Fruit fly (Drosophila melanogaster) whole organism, embryonic: ENCODE results near the gene CG11791.
A peak's percentile ranks its signal among the peaks of the same experiment; 100 is the strongest.

ENCODE experiments used
- CG13624 ChIP-seq: fragments of 200-800 bp; sonication (Bioruptor generic); optimal IDR thresholded peaks from 2 replicates; lab custom pipeline; 2016; ENCODE audit warnings: missing biosample characterization, missing genetic modification characterization
- CG1603 ChIP-seq: fragments of 200-800 bp; sonication (Bioruptor generic); optimal IDR thresholded peaks from 2 replicates; lab custom pipeline; 2019; ENCODE audit warnings: missing biosample characterization, mild to moderate bottlenecking, missing genetic modification characterization, moderate library complexity
- CG1792 ChIP-seq: fragments of 200-800 bp; sonication (Bioruptor generic); optimal IDR thresholded peaks from 2 replicates; lab custom pipeline; 2016; ENCODE audit warnings: missing biosample characterization, missing genetic modification characterization
- CG2120 ChIP-seq: fragments of 200-800 bp; sonication (Bioruptor generic); optimal IDR thresholded peaks from 3 replicates; lab custom pipeline; 2016; ENCODE audit warnings: missing biosample characterization, missing genetic modification characterization
- CG30431 ChIP-seq: fragments of 200-800 bp; sonication (Bioruptor generic); optimal IDR thresholded peaks from 2 replicates; lab custom pipeline; 2017; ENCODE audit warnings: missing biosample characterization, missing genetic modification characterization
- CG34376 ChIP-seq: fragments of 200-800 bp; sonication (Bioruptor generic); optimal IDR thresholded peaks from 2 replicates; lab custom pipeline; 2018; ENCODE audit warnings: missing biosample characterization, mild to moderate bottlenecking, missing genetic modification characterization
- CG6791 ChIP-seq: fragments of 200-800 bp; sonication (Bioruptor generic); IDR thresholded peaks from 3 replicates; pipeline ENCODE4 v1.3.6; 2022; ENCODE audit warnings: missing biosample characterization, missing genetic modification characterization; ENCODE audit not compliant: partially characterized antibody
- CG7963 ChIP-seq: fragments of 200-800 bp; sonication (Bioruptor generic); IDR thresholded peaks from 3 replicates; pipeline ENCODE4 v1.3.6; 2022; ENCODE audit warnings: missing biosample characterization, missing genetic modification characterization; ENCODE audit not compliant: partially characterized antibody
- CG8089 ChIP-seq: fragments of 200-800 bp; sonication (Bioruptor generic); optimal IDR thresholded peaks from 3 replicates; lab custom pipeline; 2016; ENCODE audit warnings: missing biosample characterization, missing genetic modification characterization
- CG8290 ChIP-seq, 3 experiments: fragments of 200-800 bp; sonication (Bioruptor generic); optimal IDR thresholded peaks; 2 replicates each; lab custom pipeline; 2016 to 2019; ENCODE audit warnings: missing biosample characterization in 3 of 3, missing genetic modification characterization in 3 of 3, mild to moderate bottlenecking in 2 of 3, moderate library complexity in 1 of 3
- CG8765 ChIP-seq: fragments of 200-800 bp; sonication (Bioruptor generic); IDR thresholded peaks from 2 replicates; pipeline ENCODE4 v1.3.6; 2022; ENCODE audit warnings: missing biosample characterization, missing genetic modification characterization
- Ets97D ChIP-seq: fragments of 200-800 bp; sonication (Bioruptor generic); optimal IDR thresholded peaks from 3 replicates; lab custom pipeline; 2016; ENCODE audit warnings: missing biosample characterization, missing genetic modification characterization
- Fer3 ChIP-seq: fragments of 200-800 bp; sonication (Bioruptor generic); optimal IDR thresholded peaks from 2 replicates; lab custom pipeline; 2018; ENCODE audit warnings: missing biosample characterization, mild to moderate bottlenecking, missing genetic modification characterization, moderate library complexity
- Gsc ChIP-seq: fragments of 200-800 bp; sonication (Bioruptor generic); IDR thresholded peaks from 2 replicates; pipeline ENCODE4 v1.3.6; 2022; ENCODE audit warnings: missing biosample characterization, missing genetic modification characterization
- Hey ChIP-seq: fragments of 200-800 bp; sonication (Bioruptor generic); optimal IDR thresholded peaks from 3 replicates; lab custom pipeline; 2018; ENCODE audit warnings: missing biosample characterization, mild to moderate bottlenecking, missing genetic modification characterization
- Hmr ChIP-seq: fragments of 200-800 bp; sonication (Bioruptor generic); optimal IDR thresholded peaks from 3 replicates; lab custom pipeline; 2017; ENCODE audit warnings: mild to moderate bottlenecking, missing biosample characterization, missing genetic modification reagents, missing genetic modification characterization
- Hr51 ChIP-seq, 2 experiments: fragments of 200-800 bp; sonication (Bioruptor generic); optimal IDR thresholded peaks; 2 replicates in 1 of 2; 3 replicates in 1 of 2; lab custom pipeline; 2016 to 2018; ENCODE audit warnings: missing biosample characterization in 2 of 2, missing genetic modification characterization in 2 of 2, mild to moderate bottlenecking in 1 of 2, moderate library complexity in 1 of 2
- Jarid2 ChIP-seq: fragments of 200-800 bp; sonication (Bioruptor generic); optimal IDR thresholded peaks from 3 replicates; lab custom pipeline; 2017; ENCODE audit warnings: mild to moderate bottlenecking, missing biosample characterization, missing genetic modification reagents, missing genetic modification characterization
- NC2β ChIP-seq: fragments of 200-800 bp; sonication (Bioruptor generic); optimal IDR thresholded peaks from 2 replicates; lab custom pipeline; 2016; ENCODE audit warnings: missing biosample characterization, missing genetic modification characterization
- Nf-YA ChIP-seq: fragments of 200-800 bp; sonication (Bioruptor generic); IDR thresholded peaks from 2 replicates; pipeline ENCODE4 v1.3.6; 2022; ENCODE audit warnings: missing biosample characterization, missing genetic modification characterization
- Pdp1 ChIP-seq, 2 experiments: fragments of 200-800 bp; sonication (Bioruptor generic); optimal IDR thresholded peaks; 3 replicates each; lab custom pipeline; 2016; ENCODE audit warnings: missing biosample characterization in 2 of 2, missing genetic modification characterization in 2 of 2, mild to moderate bottlenecking in 1 of 2, moderate library complexity in 1 of 2
- Taf1 ChIP-seq: fragments of 200-800 bp; sonication (Bioruptor generic); IDR thresholded peaks from 2 replicates; pipeline ENCODE4 v1.3.6; 2022; ENCODE audit warnings: missing biosample characterization, missing genetic modification characterization
- amos ChIP-seq: fragments of 200-800 bp; sonication (Bioruptor generic); IDR thresholded peaks from 2 replicates; pipeline ENCODE4 v1.3.6; 2022; ENCODE audit warnings: missing biosample characterization, missing genetic modification characterization; ENCODE audit not compliant: partially characterized antibody
- chinmo ChIP-seq: fragments of 200-800 bp; sonication (Bioruptor generic); IDR thresholded peaks from 4 replicates; pipeline ENCODE4 v1.3.6; 2022; ENCODE audit warnings: missing biosample characterization, missing genetic modification characterization; ENCODE audit not compliant: partially characterized antibody
- chn ChIP-seq: fragments of 200-800 bp; sonication (Bioruptor generic); optimal IDR thresholded peaks from 2 replicates; lab custom pipeline; 2016; ENCODE audit warnings: missing biosample characterization, missing genetic modification characterization
- dimm ChIP-seq: fragments of 200-800 bp; sonication (Bioruptor generic); IDR thresholded peaks from 2 replicates; pipeline ENCODE4 v1.3.6; 2022; ENCODE audit warnings: missing biosample characterization, missing genetic modification characterization
- eve ChIP-seq, 2 experiments: fragments of >200 bp; optimal IDR thresholded peaks; 2 replicates each; lab custom pipeline; 2017; ENCODE audit warnings: missing biosample characterization in 2 of 2, missing genetic modification characterization in 2 of 2
- exex ChIP-seq: fragments of 200-800 bp; sonication (Bioruptor generic); optimal IDR thresholded peaks from 4 replicates; lab custom pipeline; 2018; ENCODE audit warnings: missing biosample characterization, mild to moderate bottlenecking, missing genetic modification characterization, moderate library complexity
- eyg ChIP-seq: fragments of 200-800 bp; sonication (Bioruptor generic); optimal IDR thresholded peaks from 3 replicates; lab custom pipeline; 2016; ENCODE audit warnings: missing biosample characterization, missing genetic modification characterization
- fru ChIP-seq: fragments of >200 bp; optimal IDR thresholded peaks from 2 replicates; lab custom pipeline; 2017
- grn ChIP-seq: fragments of 200-800 bp; sonication (Bioruptor generic); optimal IDR thresholded peaks from 3 replicates; lab custom pipeline; 2017; ENCODE audit warnings: missing biosample characterization, missing genetic modification characterization
- hb ChIP-seq: fragments of 200-800 bp; sonication (Bioruptor generic); IDR thresholded peaks from 3 replicates; pipeline ENCODE4 v1.3.6; 2022; ENCODE audit warnings: missing biosample characterization, missing genetic modification characterization; ENCODE audit not compliant: partially characterized antibody
- jigr1 ChIP-seq: fragments of 200-800 bp; sonication (Bioruptor generic); IDR thresholded peaks from 3 replicates; pipeline ENCODE4 v1.3.6; 2022; ENCODE audit warnings: missing biosample characterization, missing genetic modification characterization
- lab ChIP-seq: fragments of 200-800 bp; sonication (Bioruptor generic); optimal IDR thresholded peaks from 3 replicates; lab custom pipeline; 2017; ENCODE audit warnings: missing biosample characterization, missing genetic modification characterization, mild to moderate bottlenecking, moderate library complexity, missing genetic modification reagents
- lilli ChIP-seq: fragments of 200-800 bp; sonication (Bioruptor generic); optimal IDR thresholded peaks from 3 replicates; lab custom pipeline; 2016; ENCODE audit warnings: missing biosample characterization, missing genetic modification characterization
- mirr ChIP-seq: fragments of 200-800 bp; sonication (Bioruptor generic); optimal IDR thresholded peaks from 3 replicates; lab custom pipeline; 2018; ENCODE audit warnings: missing biosample characterization, mild to moderate bottlenecking, missing genetic modification characterization
- nerfin-2 ChIP-seq: fragments of 200-800 bp; sonication (Bioruptor generic); IDR thresholded peaks from 2 replicates; pipeline ENCODE4 v1.3.6; 2022; ENCODE audit warnings: missing biosample characterization, missing genetic modification characterization; ENCODE audit not compliant: partially characterized antibody
- oc ChIP-seq: fragments of 200-800 bp; sonication (Bioruptor generic); optimal IDR thresholded peaks from 2 replicates; lab custom pipeline; 2018; ENCODE audit warnings: missing biosample characterization, mild to moderate bottlenecking, missing genetic modification characterization, moderate library complexity
- peb ChIP-seq: fragments of 200-800 bp; sonication (Bioruptor generic); IDR thresholded peaks from 2 replicates; pipeline ENCODE4 v1.3.6; 2022; ENCODE audit warnings: missing biosample characterization, missing genetic modification characterization
- pho ChIP-seq: fragments of 200-800 bp; sonication (Bioruptor generic); optimal IDR thresholded peaks from 2 replicates; lab custom pipeline; 2016; ENCODE audit warnings: missing biosample characterization, missing genetic modification characterization
- pita ChIP-seq: fragments of 200-800 bp; sonication (Bioruptor generic); optimal IDR thresholded peaks from 2 replicates; lab custom pipeline; 2017; ENCODE audit warnings: missing biosample characterization, mild to moderate bottlenecking, missing genetic modification characterization
- pum ChIP-seq: fragments of 200-800 bp; sonication (Bioruptor generic); optimal IDR thresholded peaks from 2 replicates; lab custom pipeline; 2016; ENCODE audit warnings: missing biosample characterization, missing genetic modification characterization
- row ChIP-seq: fragments of 200-800 bp; sonication (Bioruptor generic); IDR thresholded peaks from 3 replicates; pipeline ENCODE4 v1.3.6; 2022; ENCODE audit warnings: missing biosample characterization, missing genetic modification characterization
- sd ChIP-seq: fragments of 200-800 bp; sonication (Bioruptor generic); optimal IDR thresholded peaks from 3 replicates; lab custom pipeline; 2018; ENCODE audit warnings: missing biosample characterization, mild to moderate bottlenecking, missing genetic modification characterization, moderate library complexity
- sens ChIP-seq: fragments of 200-800 bp; sonication (Bioruptor generic); peaks from one replicate; lab custom pipeline; 2016; ENCODE audit warnings: missing biosample characterization, missing genetic modification characterization
- stwl ChIP-seq: fragments of 200-800 bp; sonication (Bioruptor generic); optimal IDR thresholded peaks from 3 replicates; lab custom pipeline; 2018; ENCODE audit warnings: missing biosample characterization, mild to moderate bottlenecking, missing genetic modification characterization, moderate library complexity
- sug ChIP-seq: fragments of 200-800 bp; optimal IDR thresholded peaks from 2 replicates; lab custom pipeline; 2019; ENCODE audit warnings: missing biosample characterization, mild to moderate bottlenecking, missing genetic modification characterization, moderate library complexity
- unpg ChIP-seq: fragments of 200-800 bp; sonication (Bioruptor generic); optimal IDR thresholded peaks from 3 replicates; lab custom pipeline; 2018; ENCODE audit warnings: missing biosample characterization, mild to moderate bottlenecking, missing genetic modification characterization, moderate library complexity
- zf30C ChIP-seq: fragments of 200-800 bp; sonication (Bioruptor generic); optimal IDR thresholded peaks from 3 replicates; lab custom pipeline; 2018; ENCODE audit warnings: missing biosample characterization, mild to moderate bottlenecking, missing genetic modification characterization

Gene CG11791

DNA sequence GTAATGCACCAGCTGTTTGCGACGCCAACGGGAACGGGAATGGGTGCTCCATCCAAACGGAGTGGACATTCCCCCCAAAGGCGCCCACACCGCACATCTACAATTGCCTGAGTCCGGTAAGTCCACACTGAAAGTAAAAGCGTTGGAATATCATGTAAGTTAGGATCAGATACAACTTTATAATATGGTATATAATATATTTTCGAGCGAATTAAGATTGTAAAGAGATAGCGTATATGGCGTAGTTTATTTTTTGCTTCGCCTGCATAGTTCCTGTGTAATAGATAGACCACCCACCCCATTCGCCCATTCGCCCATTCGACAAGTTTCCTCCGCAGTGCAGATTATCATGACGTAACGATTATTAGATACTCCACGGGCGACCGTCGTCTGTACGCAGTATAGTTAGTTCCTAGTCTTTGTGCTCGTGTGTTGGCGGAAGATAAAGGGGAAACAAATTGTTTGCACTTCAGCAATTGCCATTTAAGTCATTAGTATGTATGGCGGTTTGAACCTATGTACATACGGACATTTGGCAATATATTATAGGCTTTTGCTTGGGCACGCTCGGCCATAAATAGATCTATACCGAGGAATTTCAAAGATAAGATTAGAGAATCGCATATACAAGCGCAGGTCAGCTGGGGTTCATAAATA is 2.2 kb downstream of the CG11791 start:
- TF ChIP-seq lilli (GFP tag; lab: Kevin White, UChicago) (peak; percentile 3), CG7963 (no peak), unpg (GFP tag; lab: Kevin White, UChicago) (no peak), Ets97D (GFP tag; lab: Kevin White, UChicago) (no peak), CG8290 (GFP tag; optimal IDR thresholded peaks at IDR 0.05; lab: Kevin White, UChicago) (no peak), CG8290 (tag; optimal IDR thresholded peaks at IDR 0.05; lab: Kevin White, UChicago) (peak in 1 of 2 experiments; percentile 23), Hey (tag; lab: Kevin White, UChicago) (peak; percentile 50), Pdp1 (GFP tag; optimal IDR thresholded peaks at IDR 0.05; lab: Kevin White, UChicago) (peak in 1 of 2 experiments; percentile 86), oc (tag; lab: Kevin White, UChicago) (no peak), Fer3 (tag; lab: Kevin White, UChicago) (no peak), grn (GFP tag; lab: Kevin White, UChicago) (peak; percentile 18), Gsc (no peak), Jarid2 (GFP tag; lab: Kevin White, UChicago) (no peak), CG2120 (peak; percentile 30), Hmr (GFP tag; lab: Kevin White, UChicago) (peak; percentile 43), CG8765 (GFP tag; lab: Robert Waterston, UW) (no peak), eyg (GFP tag; lab: Kevin White, UChicago) (no peak), CG6791 (GFP tag; lab: Robert Waterston, UW) (no peak), sd (tag; lab: Kevin White, UChicago) (peak; percentile 93), CG1792 (GFP tag; lab: Kevin White, UChicago) (no peak), Nf-YA (no peak), Hr51 (GFP tag; optimal IDR thresholded peaks at IDR 0.05; lab: Kevin White, UChicago) (peak in 1 of 2 experiments; percentile 7), CG34376 (peak; percentile 43), mirr (GFP tag; lab: Kevin White, UChicago) (peak; percentile 62), amos (GFP tag; lab: Robert Waterston, UW) (no peak), pum (no peak), jigr1 (GFP tag; lab: Robert Waterston, UW) (no peak), pita (GFP tag; lab: Kevin White, UChicago) (no peak), CG30431 (no peak), pho (GFP tag; lab: Kevin White, UChicago) (peak; percentile 21), exex (peak; percentile 77), dimm (no peak), lab (GFP tag; lab: Kevin White, UChicago) (peak; percentile 39), stwl (tag; lab: Kevin White, UChicago) (no peak), eve (GFP tag; optimal IDR thresholded peaks at IDR 0.05; lab: Kevin White, UChicago) (peak in 1 of 2 experiments; percentile 62), hb (GFP tag; lab: Robert Waterston, UW) (no peak), Taf1 (peak; percentile 22; the same call in 1 of the 2 replicates), nerfin-2 (no peak), chinmo (GFP tag; lab: Robert Waterston, UW) (no peak), peb (no peak), sens (no peak), CG8089 (GFP tag; lab: Kevin White, UChicago) (no peak), fru (lab: Kevin White, UChicago) (no peak), row (GFP tag; lab: Robert Waterston, UW) (peak; percentile 52), zf30C (peak; percentile 16), CG13624 (GFP tag; lab: Kevin White, UChicago) (peak; percentile 21), CG1603 (tag; lab: Kevin White, UChicago) (peak; percentile 20), NC2β (GFP tag; lab: Kevin White, UChicago) (no peak), sug (tag; lab: Kevin White, UChicago) (peak; percentile 3), chn (GFP tag; lab: Kevin White, UChicago) (no peak)
